Worm (Caenorhabditis elegans): ENCODE data around the gene C13G3.1.

DNA sequence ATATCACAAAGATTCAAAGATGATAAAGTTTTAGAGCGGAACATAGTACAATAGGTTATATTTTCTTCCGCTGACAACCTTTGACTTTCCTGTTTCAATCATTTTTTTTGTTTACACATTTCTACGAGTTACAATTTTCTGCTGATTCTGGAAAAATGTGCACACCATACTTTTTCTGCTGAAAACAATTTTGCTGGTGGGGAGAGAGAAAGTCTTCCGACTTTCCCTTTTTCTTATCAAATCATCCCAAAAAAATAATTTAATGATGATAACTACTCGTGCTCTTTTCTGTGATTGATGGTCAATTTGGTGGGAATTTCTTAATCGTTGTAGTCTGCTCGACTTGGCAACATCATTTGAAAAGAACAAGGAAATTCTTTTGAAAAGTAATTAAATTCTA, 4.6 kb downstream of the C13G3.1 start:
- TF ChIP-seq ztf-22 (GFP tag; optimal IDR thresholded peaks at IDR 0.05) (no peak), tbp1 (GFP tag; optimal IDR thresholded peaks at IDR 0.05) (no peak), nhr-120 (GFP tag; IDR thresholded peaks at IDR 0.05) (no peak), pbrm-1 (GFP tag; IDR thresholded peaks at IDR 0.05) (no peak), mcd-1 (GFP tag; IDR thresholded peaks at IDR 0.05) (no peak), ceh-27 (GFP tag; optimal IDR thresholded peaks at IDR 0.05) (no peak), ama-1 (optimal IDR thresholded peaks at IDR 0.05) (no peak), ama-1 (GFP tag; optimal IDR thresholded peaks at IDR 0.05) (no peak), unc-62 (GFP tag; optimal IDR thresholded peaks at IDR 0.05) (no peak), egl-44 (GFP tag; IDR thresholded peaks at IDR 0.05) (no peak), dox-1 (GFP tag; IDR thresholded peaks at IDR 0.05) (peak; percentile 30; the same call in 1 of the 2 replicates), fkh-3 (tag; optimal IDR thresholded peaks at IDR 0.05) (no peak), snpc-1.3 (tag; optimal IDR thresholded peaks at IDR 0.05; ENCODE audit: insufficient read depth) (no peak), madf-6 (GFP tag; IDR thresholded peaks at IDR 0.05) (no peak)

All from whole organism, young adult.